Fruit fly (Drosophila melanogaster): Measurements from ENCODE around the gene Cpr65Eb.

The Cpr65Eb gene

DNA sequence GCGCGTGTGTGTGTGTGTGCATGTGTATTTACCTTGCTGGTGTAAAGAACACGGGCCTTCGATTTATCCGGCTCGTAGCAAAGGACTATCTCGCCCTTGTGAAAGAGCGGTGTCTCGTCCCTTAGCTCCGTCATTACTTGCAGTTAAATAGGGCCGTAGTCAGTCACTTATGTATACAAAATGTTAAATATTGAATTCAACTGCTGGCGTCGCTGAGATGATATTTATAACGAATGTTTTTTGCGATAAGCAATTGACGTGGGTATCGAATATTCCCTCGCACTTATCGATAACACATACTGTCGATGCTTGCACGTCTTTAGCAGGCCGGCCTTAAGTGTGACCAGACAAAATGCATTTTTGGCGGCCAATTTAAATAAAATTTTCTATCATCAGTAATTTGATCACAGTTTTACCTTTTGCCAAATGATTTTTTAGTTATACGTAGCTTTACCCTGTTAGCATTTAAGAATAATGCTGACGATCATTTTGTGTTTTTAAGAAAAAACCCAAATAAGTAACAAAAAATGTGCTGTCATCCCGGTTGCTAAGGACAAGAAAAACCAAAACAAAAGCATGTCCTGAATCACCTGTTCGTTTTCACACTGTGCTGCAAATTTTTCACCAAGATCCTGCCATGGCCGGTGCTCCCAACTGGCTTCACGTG is 36.8 kb upstream of the Cpr65Eb start, which contains the start of the genes msl-3 and BBS1 (continued):
- TF ChIP-seq CG33213 (GFP tag; optimal IDR thresholded peaks at IDR 0.05) = peak; percentile 40
- no peak for TF ChIP-seq CG15073 (GFP tag; optimal IDR thresholded peaks at IDR 0.05)
- TF ChIP-seq gce (GFP tag; IDR thresholded peaks at IDR 0.05) = no peak
- peak; percentile 65 for TF ChIP-seq Scr (GFP tag; IDR thresholded peaks at IDR 0.05; ENCODE audit: partially characterized antibody)
- no peak for TF ChIP-seq CG32772 (GFP tag; IDR thresholded peaks at IDR 0.05)
- TF ChIP-seq Ssrp (tag; optimal IDR thresholded peaks at IDR 0.05) = no peak
- TF ChIP-seq CG11093 (GFP tag; IDR thresholded peaks at IDR 0.05) = no peak
- TF ChIP-seq Med (GFP tag) = peak; percentile 80
- peak; percentile 81 for TF ChIP-seq HLH4C (GFP tag; IDR thresholded peaks at IDR 0.05; ENCODE audit: partially characterized antibody)
- no peak for TF ChIP-seq ken (GFP tag; IDR thresholded peaks at IDR 0.05)
- TF ChIP-seq sisA (GFP tag; IDR thresholded peaks at IDR 0.05) = no peak
- TF ChIP-seq fd96Cb (tag; optimal IDR thresholded peaks at IDR 0.05) = no peak
- no peak for TF ChIP-seq trh (GFP tag; optimal IDR thresholded peaks at IDR 0.05)
- TF ChIP-seq sqz (GFP tag; optimal IDR thresholded peaks at IDR 0.05) = no peak
- peak; percentile 33; the same call in 1 of the 2 replicates for TF ChIP-seq inv (GFP tag; IDR thresholded peaks at IDR 0.05; ENCODE audit: partially characterized antibody)
- no peak for TF ChIP-seq Meics (GFP tag; optimal IDR thresholded peaks at IDR 0.05)
- peak; percentile 86 for TF ChIP-seq pzg (GFP tag; optimal IDR thresholded peaks at IDR 0.05)
- no peak for TF ChIP-seq CG1647 (GFP tag; optimal IDR thresholded peaks at IDR 0.05)
- TF ChIP-seq ash1 (GFP tag; optimal IDR thresholded peaks at IDR 0.05) = no peak
- TF ChIP-seq aop (GFP tag; IDR thresholded peaks at IDR 0.05) = no peak
- no peak for TF ChIP-seq cwo (GFP tag; optimal IDR thresholded peaks at IDR 0.05)
- TF ChIP-seq CG10565 (GFP tag; optimal IDR thresholded peaks at IDR 0.05) = no peak
- no peak for TF ChIP-seq CG10462 (GFP tag; optimal IDR thresholded peaks at IDR 0.05)
- no peak for TF ChIP-seq ems (GFP tag; optimal IDR thresholded peaks at IDR 0.05)
- TF ChIP-seq HmgZ (tag; optimal IDR thresholded peaks at IDR 0.05) = peak; percentile 40
- TF ChIP-seq HLH3B (GFP tag; IDR thresholded peaks at IDR 0.05) = no peak
- TF ChIP-seq cato (GFP tag; optimal IDR thresholded peaks at IDR 0.05; ENCODE audit: borderline replicate concordance) = no peak
- TF ChIP-seq CG8290 (GFP tag; optimal IDR thresholded peaks at IDR 0.05) = no peak
- no peak for TF ChIP-seq CG8290 (tag; optimal IDR thresholded peaks at IDR 0.05)
- peak; percentile 34 for TF ChIP-seq ftz-f1 (GFP tag; optimal IDR thresholded peaks at IDR 0.05)
- no peak for TF ChIP-seq Hr51 (GFP tag; optimal IDR thresholded peaks at IDR 0.05)
- TF ChIP-seq gfzf (GFP tag; optimal IDR thresholded peaks at IDR 0.05) = peak; percentile 49
- no peak for TF ChIP-seq pb (GFP tag; optimal IDR thresholded peaks at IDR 0.05)
- peak; percentile 42 for TF ChIP-seq CHES-1-like (GFP tag; optimal IDR thresholded peaks at IDR 0.05)
- TF ChIP-seq CG34376 (GFP tag; optimal IDR thresholded peaks at IDR 0.05) = peak; percentile 7
- no peak for TF ChIP-seq fd102C (GFP tag; optimal IDR thresholded peaks at IDR 0.05)
- TF ChIP-seq hb (GFP tag; IDR thresholded peaks at IDR 0.05; ENCODE audit: partially characterized antibody) = 0 out of 3 replicates have a peak, but pooled peaks have one; percentile 61
- TF ChIP-seq CG9797 (GFP tag; optimal IDR thresholded peaks at IDR 0.05) = peak; percentile 86
- no peak for TF ChIP-seq Blimp-1 (GFP tag; optimal IDR thresholded peaks at IDR 0.05)
- no peak for TF ChIP-seq kah (GFP tag; optimal IDR thresholded peaks at IDR 0.05)
- TF ChIP-seq Fer1 (GFP tag; optimal IDR thresholded peaks at IDR 0.05) = peak; percentile 33
- TF ChIP-seq bsh (GFP tag; optimal IDR thresholded peaks at IDR 0.05) = no peak
- no peak for TF ChIP-seq croc (GFP tag; conservative IDR thresholded peaks at IDR 0.05)
- peak; percentile 16 for TF ChIP-seq dm (GFP tag; optimal IDR thresholded peaks at IDR 0.05)
- no peak for TF ChIP-seq kni (GFP tag; optimal IDR thresholded peaks at IDR 0.05)
- TF ChIP-seq YL-1 (GFP tag; optimal IDR thresholded peaks at IDR 0.05) = peak; percentile 86
- TF ChIP-seq Ets65A (GFP tag) = no peak
- TF ChIP-seq CG18619 (GFP tag; optimal IDR thresholded peaks at IDR 0.05) = no peak
- no peak for TF ChIP-seq Vsx1 (GFP tag; optimal IDR thresholded peaks at IDR 0.05)
- no peak for TF ChIP-seq wdn (GFP tag; IDR thresholded peaks at IDR 0.05)

Measured in whole organism, embryonic.